Fruit fly (Drosophila melanogaster): ENCODE results near the gene CG7029.
A peak's percentile ranks its signal among the peaks of the same experiment; 100 is the strongest.

Gene CG7029

dm6 chr3R:22780135-22780534 is 29.4 kb downstream of the CG7029 start:
- no peak for TF ChIP-seq Pif1B (GFP tag; optimal IDR thresholded peaks at IDR 0.05)
- TF ChIP-seq CG10348 (GFP tag; IDR thresholded peaks at IDR 0.05), result no peak
- TF ChIP-seq CG32121 (GFP tag; IDR thresholded peaks at IDR 0.05), result 0 out of 2 replicates have a peak, but pooled peaks have one; percentile 20
- no peak for TF ChIP-seq CG12605 (GFP tag; IDR thresholded peaks at IDR 0.05)
- no peak for TF ChIP-seq Pif1A (GFP tag; optimal IDR thresholded peaks at IDR 0.05)
- peak; percentile 34; the same call in 1 of the 3 replicates for TF ChIP-seq CG4496 (GFP tag; IDR thresholded peaks at IDR 0.05)

dm6 chr3R:22781412-22781811 is 30.7 kb downstream of the CG7029 start:
- TF ChIP-seq EcR (GFP tag; optimal IDR thresholded peaks at IDR 0.05) (peak; percentile 28), Pif1A (GFP tag; optimal IDR thresholded peaks at IDR 0.05) (peak; percentile 57), CG12605 (GFP tag; IDR thresholded peaks at IDR 0.05) (peak; percentile 74), CG34367 (tag; optimal IDR thresholded peaks at IDR 0.05) (no peak), CG13204 (GFP tag; optimal IDR thresholded peaks at IDR 0.05) (peak; percentile 32), CG4496 (GFP tag; IDR thresholded peaks at IDR 0.05) (peak; percentile 82), CG32121 (GFP tag; IDR thresholded peaks at IDR 0.05) (peak; percentile 95), CG14655 (GFP tag; optimal IDR thresholded peaks at IDR 0.05) (peak; percentile 28), CG15710 (tag; optimal IDR thresholded peaks at IDR 0.05) (peak; percentile 16), Ets98B (GFP tag; IDR thresholded peaks at IDR 0.05) (peak; percentile 96), fd96Ca (GFP tag; IDR thresholded peaks at IDR 0.05) (peak; percentile 95), gl (tag; optimal IDR thresholded peaks at IDR 0.05) (no peak), Pif1B (GFP tag; optimal IDR thresholded peaks at IDR 0.05) (peak; percentile 54), CG8301 (tag; optimal IDR thresholded peaks at IDR 0.05) (no peak)

dm6 chr3R:22784674-22785316 is 34.1 kb downstream of the CG7029 start:
- TF ChIP-seq Snoo (tag; optimal IDR thresholded peaks at IDR 0.05) (no peak), CG8159 (tag; optimal IDR thresholded peaks at IDR 0.05) (no peak), CG10348 (GFP tag; IDR thresholded peaks at IDR 0.05) (no peak), CG17806 (tag; optimal IDR thresholded peaks at IDR 0.05) (no peak), rn (GFP tag; IDR thresholded peaks at IDR 0.05) (no peak), CG32121 (GFP tag; IDR thresholded peaks at IDR 0.05) (no peak), CG34367 (tag; optimal IDR thresholded peaks at IDR 0.05) (no peak), CG9948 (tag; optimal IDR thresholded peaks at IDR 0.05) (no peak), CG14655 (GFP tag; optimal IDR thresholded peaks at IDR 0.05) (no peak), CG15710 (tag; optimal IDR thresholded peaks at IDR 0.05) (no peak), Pif1B (GFP tag; optimal IDR thresholded peaks at IDR 0.05) (no peak), CG4496 (GFP tag; IDR thresholded peaks at IDR 0.05) (no peak), D1 (tag; optimal IDR thresholded peaks at IDR 0.05) (no peak)

DNA sequence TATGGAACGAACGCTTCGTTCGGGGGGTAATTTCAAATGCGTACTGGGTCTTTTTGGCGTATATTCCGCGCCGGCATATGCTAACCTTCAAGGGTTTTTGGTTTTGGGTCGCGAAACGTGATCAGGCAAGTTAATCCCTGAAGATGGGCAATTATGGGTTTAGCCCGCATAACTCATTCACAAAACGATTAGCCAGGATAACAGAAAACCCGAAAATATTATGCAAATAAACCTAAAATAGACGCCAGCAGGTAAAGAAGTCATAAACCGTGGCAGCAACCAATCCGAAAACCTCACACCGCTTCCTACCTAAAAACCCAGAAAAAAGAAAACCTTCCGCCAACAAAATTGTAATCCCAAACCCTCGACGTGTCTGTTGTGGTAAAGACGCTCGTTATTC is 38.4 kb downstream of the CG7029 start:
- no peak for TF ChIP-seq Pif1B (GFP tag; optimal IDR thresholded peaks at IDR 0.05)
- no peak for TF ChIP-seq Snoo (tag; optimal IDR thresholded peaks at IDR 0.05)
- TF ChIP-seq gl (tag; optimal IDR thresholded peaks at IDR 0.05), result no peak
- no peak for TF ChIP-seq CG13204 (GFP tag; optimal IDR thresholded peaks at IDR 0.05)
- no peak for TF ChIP-seq CG32121 (GFP tag; IDR thresholded peaks at IDR 0.05)
- no peak for TF ChIP-seq rn (GFP tag; IDR thresholded peaks at IDR 0.05)
- no peak for TF ChIP-seq CG9948 (tag; optimal IDR thresholded peaks at IDR 0.05)
- TF ChIP-seq CG14655 (GFP tag; optimal IDR thresholded peaks at IDR 0.05), result no peak
- TF ChIP-seq CG8159 (tag; optimal IDR thresholded peaks at IDR 0.05), result no peak
- TF ChIP-seq Pif1A (GFP tag; optimal IDR thresholded peaks at IDR 0.05), result no peak
- TF ChIP-seq CG10348 (GFP tag; IDR thresholded peaks at IDR 0.05), result no peak
- TF ChIP-seq Ets98B (GFP tag; IDR thresholded peaks at IDR 0.05), result no peak
- no peak for TF ChIP-seq EcR (GFP tag; optimal IDR thresholded peaks at IDR 0.05)
- TF ChIP-seq D1 (tag; optimal IDR thresholded peaks at IDR 0.05), result no peak
- no peak for TF ChIP-seq CG34367 (tag; optimal IDR thresholded peaks at IDR 0.05)

DNA sequence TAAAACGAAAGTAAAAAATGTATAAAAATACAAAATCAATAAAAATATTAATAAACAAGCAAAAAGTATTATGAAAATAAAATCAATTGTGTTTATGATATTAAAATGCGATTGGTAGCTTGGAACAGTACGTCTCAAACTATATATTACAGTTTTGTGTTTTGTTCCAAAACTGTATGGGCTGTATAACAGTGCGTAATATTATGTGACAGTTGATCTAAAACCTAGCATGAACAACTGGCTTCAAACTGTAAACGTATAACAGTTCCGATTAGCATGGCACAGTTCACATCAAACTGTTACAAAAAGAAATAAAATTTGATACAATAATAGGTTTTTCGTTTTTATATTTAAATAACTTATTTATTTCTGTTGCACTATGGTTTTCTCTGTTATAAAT is 43.3 kb downstream of the CG7029 start:
- TF ChIP-seq EcR (GFP tag; optimal IDR thresholded peaks at IDR 0.05) (no peak), fd96Ca (GFP tag; IDR thresholded peaks at IDR 0.05) (no peak), CG15710 (tag; optimal IDR thresholded peaks at IDR 0.05) (no peak), Snoo (tag; optimal IDR thresholded peaks at IDR 0.05) (no peak), CG12605 (GFP tag; IDR thresholded peaks at IDR 0.05) (no peak), CG17806 (tag; optimal IDR thresholded peaks at IDR 0.05) (no peak), D1 (tag; optimal IDR thresholded peaks at IDR 0.05) (no peak), CG4496 (GFP tag; IDR thresholded peaks at IDR 0.05) (no peak), CG9948 (tag; optimal IDR thresholded peaks at IDR 0.05) (no peak), CG14655 (GFP tag; optimal IDR thresholded peaks at IDR 0.05) (no peak), CG10348 (GFP tag; IDR thresholded peaks at IDR 0.05) (no peak), CG13204 (GFP tag; optimal IDR thresholded peaks at IDR 0.05) (no peak), Ets98B (GFP tag; IDR thresholded peaks at IDR 0.05) (no peak), rn (GFP tag; IDR thresholded peaks at IDR 0.05) (no peak), CG8301 (tag; optimal IDR thresholded peaks at IDR 0.05) (no peak)

DNA sequence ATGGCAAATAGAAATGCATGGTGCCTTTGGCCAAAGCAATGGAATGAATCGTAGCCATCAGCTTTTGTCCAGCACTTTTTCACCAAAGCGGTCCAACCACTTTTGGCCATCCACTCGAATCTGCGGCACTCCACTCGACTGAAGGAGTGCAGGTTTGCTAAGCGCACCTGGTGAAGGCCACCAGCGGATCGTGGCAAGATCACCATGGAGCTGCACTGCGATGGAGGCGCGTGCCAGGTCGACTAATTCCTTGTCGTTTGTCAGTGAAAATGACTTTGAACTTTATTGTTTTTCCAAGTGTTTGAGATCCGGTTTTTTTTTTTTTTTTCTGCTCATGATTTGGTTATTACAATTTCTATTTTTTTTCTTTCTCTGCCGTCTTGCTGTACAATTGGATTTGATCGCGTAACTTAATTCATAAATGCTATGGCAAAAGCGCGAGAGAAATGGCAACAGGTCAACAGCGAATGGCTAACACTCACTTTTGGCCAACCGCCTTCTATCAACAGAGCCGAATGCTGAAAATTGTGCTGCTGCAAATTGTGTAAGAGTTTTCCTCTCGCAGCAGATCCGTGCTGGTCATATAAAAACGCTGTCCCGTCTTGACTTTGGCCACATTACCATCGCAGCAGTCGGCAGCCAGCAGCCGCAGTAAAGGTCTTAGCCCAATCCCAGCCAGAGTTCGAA is 53.1 kb downstream of the CG7029 start, which contains the start of gene CG7031:
CG7031 (plus strand) TSS at position 637 of the 687 bp plus-strand sequence.
- TF ChIP-seq CG9948 (tag; optimal IDR thresholded peaks at IDR 0.05), result no peak
- no peak for TF ChIP-seq EcR (GFP tag; optimal IDR thresholded peaks at IDR 0.05)
- no peak for TF ChIP-seq Pif1A (GFP tag; optimal IDR thresholded peaks at IDR 0.05)
- no peak; the same call in 1 of the 2 replicates for TF ChIP-seq Ets98B (GFP tag; IDR thresholded peaks at IDR 0.05)
- peak; percentile 65 for TF ChIP-seq CG4496 (GFP tag; IDR thresholded peaks at IDR 0.05)
- no peak for TF ChIP-seq rn (GFP tag; IDR thresholded peaks at IDR 0.05)
- no peak for TF ChIP-seq CG34367 (tag; optimal IDR thresholded peaks at IDR 0.05)
- TF ChIP-seq CG10348 (GFP tag; IDR thresholded peaks at IDR 0.05), result no peak
- TF ChIP-seq CG17806 (tag; optimal IDR thresholded peaks at IDR 0.05), result no peak
- peak; percentile 33; the same call in 1 of the 2 replicates for TF ChIP-seq CG32121 (GFP tag; IDR thresholded peaks at IDR 0.05)
- TF ChIP-seq Pif1B (GFP tag; optimal IDR thresholded peaks at IDR 0.05), result no peak
- no peak for TF ChIP-seq Snoo (tag; optimal IDR thresholded peaks at IDR 0.05)
- TF ChIP-seq CG8301 (tag; optimal IDR thresholded peaks at IDR 0.05), result no peak
